Worm (Caenorhabditis elegans) whole organism, L4 larva: ENCODE data around the gene apl-1.

ENCODE experiments used
- ama-1 ChIP-seq: fragments of 150-350 bp; optimal IDR thresholded peaks from 2 replicates; lab custom pipeline; 2014; ENCODE audit warnings: inconsistent platforms, mixed read lengths
- attf-4 ChIP-seq: sonication (generic microtip); optimal IDR thresholded peaks from 3 replicates; lab custom pipeline; 2017; ENCODE audit warnings: missing biosample characterization, missing genetic modification characterization
- ceh-62 ChIP-seq: sonication (generic microtip); optimal IDR thresholded peaks from 2 replicates; lab custom pipeline; 2017; ENCODE audit warnings: missing biosample characterization, missing genetic modification characterization
- ces-1 ChIP-seq: fragments of 150-350 bp; sonication (generic microtip); optimal IDR thresholded peaks from 4 replicates; lab custom pipeline; 2014; ENCODE audit warnings: missing biosample characterization, missing genetic modification reagents, missing genetic modification characterization
- lin-15B ChIP-seq: fragments of 150-350 bp; sonication (generic microtip); optimal IDR thresholded peaks from 3 replicates; lab custom pipeline; 2014; ENCODE audit warnings: missing biosample characterization, missing genetic modification characterization
- mdl-1 ChIP-seq, 2 experiments: fragments of 150-350 bp in 1 of 2; sonication (generic microtip) in 1 of 2; optimal IDR thresholded peaks; 2 replicates each; lab custom pipeline; 2014 to 2017; ENCODE audit warnings: missing biosample characterization in 2 of 2, missing genetic modification characterization in 2 of 2
- mxl-3 ChIP-seq: fragments of 200-800 bp; sonication (Bioruptor generic); optimal IDR thresholded peaks from 2 replicates; lab custom pipeline; 2018; ENCODE audit warnings: mild to moderate bottlenecking, missing genetic modification characterization, missing compliant biosample characterization
- nhr-10 ChIP-seq: fragments of 150-350 bp; optimal IDR thresholded peaks from 2 replicates; lab custom pipeline; 2014; ENCODE audit warnings: missing biosample characterization, missing genetic modification characterization
- nhr-11 ChIP-seq: fragments of 150-350 bp; optimal IDR thresholded peaks from 2 replicates; lab custom pipeline; 2014; ENCODE audit warnings: missing biosample characterization, missing genetic modification characterization
- nhr-77 ChIP-seq: fragments of 150-350 bp; optimal IDR thresholded peaks from 2 replicates; lab custom pipeline; 2014; ENCODE audit warnings: missing biosample characterization, missing genetic modification characterization
- pha-4 ChIP-seq, 2 experiments: fragments of 150-350 bp in 1 of 2; fragments of 200-800 bp in 1 of 2; sonication (Bioruptor generic) in 1 of 2; IDR thresholded peaks in 1 of 2; optimal IDR thresholded peaks in 1 of 2; 2 replicates each; pipeline versions ENCODE4 v1.3.6 to Lab custom; 2014 to 2022; ENCODE audit warnings: missing genetic modification characterization in 2 of 2, missing genetic modification reagents in 2 of 2, missing biosample characterization in 1 of 2, missing compliant biosample characterization in 1 of 2
- pqm-1 ChIP-seq: sonication (generic microtip); optimal IDR thresholded peaks from 2 replicates; lab custom pipeline; 2017; ENCODE audit warnings: missing biosample characterization, missing genetic modification characterization
- set-16 ChIP-seq: fragments of 200-800 bp; sonication (Bioruptor generic); IDR thresholded peaks from 2 replicates; pipeline ENCODE4 v1.3.6; 2022; ENCODE audit warnings: missing genetic modification reagents, missing genetic modification characterization, missing compliant biosample characterization

DNA sequence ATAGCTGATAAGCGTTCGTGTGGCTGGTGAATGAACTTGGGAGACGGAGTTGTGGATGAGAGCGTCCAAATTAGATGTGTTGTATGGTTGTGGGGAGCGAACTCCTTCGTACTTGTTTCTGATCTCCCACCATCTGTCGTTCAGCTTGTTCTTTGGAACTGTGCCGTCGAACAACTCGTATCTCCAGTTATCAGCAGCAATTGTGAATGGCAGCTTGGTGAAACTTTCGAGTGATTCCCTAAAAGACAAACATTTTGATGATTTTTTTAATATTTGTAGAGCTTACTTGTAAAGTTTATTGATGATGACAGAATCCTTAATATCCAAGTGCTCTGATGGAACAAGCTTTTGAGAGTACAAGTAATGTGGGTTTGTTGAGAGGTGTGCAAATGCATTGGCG lies 22.7 kb downstream of the apl-1 start:
- TF ChIP-seq mdl-1 (tag; optimal IDR thresholded peaks at IDR 0.05; lab: Kevin White, UChicago) (no peak), nhr-11 (tag; lab: Kevin White, UChicago) (no peak), mxl-3 (GFP tag; lab: Kevin White, UChicago) (no peak), attf-4 (tag; lab: Kevin White, UChicago) (no peak), ama-1 (lab: Kevin White, UChicago) (no peak), nhr-77 (tag; lab: Kevin White, UChicago) (no peak), ces-1 (no peak), nhr-10 (tag; lab: Kevin White, UChicago) (no peak), lin-15B (tag; lab: Kevin White, UChicago) (no peak), set-16 (GFP tag; lab: Robert Waterston, UW) (no peak), pha-4 (GFP tag; IDR thresholded peaks at IDR 0.05; lab: Robert Waterston, UW) (no peak), pha-4 (tag; optimal IDR thresholded peaks at IDR 0.05; lab: Kevin White, UChicago) (no peak), ceh-62 (tag; lab: Kevin White, UChicago) (no peak), pqm-1 (tag; lab: Kevin White, UChicago) (no peak)
